Worm (Caenorhabditis elegans): ENCODE data around the gene C04E12.4.

ce11 chrV:3339009-3339408 is 23.6 kb upstream of the C04E12.4 start, which contains the start of gene C17B7.4:
- TF ChIP-seq tra-4 (tag; optimal IDR thresholded peaks at IDR 0.05): no peak
- TF ChIP-seq B0310.2 (tag; optimal IDR thresholded peaks at IDR 0.05): no peak
- TF ChIP-seq tbx-37 (GFP tag; conservative IDR thresholded peaks at IDR 0.05): no peak
- no peak for TF ChIP-seq scrt-1 (GFP tag; IDR thresholded peaks at IDR 0.05)
- no peak for TF ChIP-seq flt-1 (GFP tag; IDR thresholded peaks at IDR 0.05)
- TF ChIP-seq ets-7 (tag; optimal IDR thresholded peaks at IDR 0.05): no peak
- TF ChIP-seq ceh-36 (tag; optimal IDR thresholded peaks at IDR 0.05): no peak
- TF ChIP-seq ama-1 (optimal IDR thresholded peaks at IDR 0.05): no peak
